Worm (Caenorhabditis elegans): ENCODE data around the gene C31B8.16.

- no peak for TF ChIP-seq tab-1 (GFP tag; IDR thresholded peaks at IDR 0.05)
- TF ChIP-seq T22C8.4 (GFP tag; IDR thresholded peaks at IDR 0.05): no peak
- TF ChIP-seq ztf-23 (GFP tag; IDR thresholded peaks at IDR 0.05): no peak
- no peak for TF ChIP-seq flt-1 (GFP tag; IDR thresholded peaks at IDR 0.05)
- no peak for TF ChIP-seq ref-1 (GFP tag; conservative IDR thresholded peaks at IDR 0.05)
- no peak for TF ChIP-seq klf-2 (GFP tag; conservative IDR thresholded peaks at IDR 0.05)
- no peak for TF ChIP-seq cog-1 (tag; optimal IDR thresholded peaks at IDR 0.05)
- TF ChIP-seq ztf-29 (GFP tag; IDR thresholded peaks at IDR 0.05): no peak
These were observed 46.8 kb upstream of the C31B8.16 start for ce11 chrV:2883097-2883496.

Measured in whole organism, midembryonic.